Fruit fly (Drosophila melanogaster): ENCODE results near the gene CG33340.

DNA sequence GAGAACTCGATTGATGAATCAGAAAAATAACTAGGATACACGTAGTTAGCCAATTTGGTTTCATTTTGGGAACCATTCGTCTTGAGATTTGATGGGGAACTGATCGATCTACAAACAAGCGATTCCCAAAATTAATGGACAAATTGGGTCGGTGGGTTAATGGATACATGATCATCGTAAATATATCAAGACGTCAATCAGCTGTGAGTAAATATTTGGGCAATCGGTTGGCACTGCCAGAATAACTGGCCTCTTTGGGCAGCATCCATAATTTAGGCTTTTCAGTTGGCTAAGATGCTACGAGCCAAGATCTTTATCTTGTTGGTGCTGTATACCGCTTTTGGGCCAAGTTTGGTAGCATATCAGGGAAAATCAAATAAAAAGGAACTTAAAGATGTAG, 5.1 kb downstream of the CG33340 start, which contains the start of the genes CG42812 and CG33341:
- TF ChIP-seq pad (GFP tag; optimal IDR thresholded peaks at IDR 0.05) (no peak), CG7101 (tag; optimal IDR thresholded peaks at IDR 0.05) (no peak), ovo (GFP tag; optimal IDR thresholded peaks at IDR 0.05) (no peak), cnc (optimal IDR thresholded peaks at IDR 0.05) (no peak), CG14711 (tag; optimal IDR thresholded peaks at IDR 0.05) (no peak)

Data from whole organism, adult.